Fruit fly (Drosophila melanogaster) whole organism: ENCODE results near the gene CG31740.

Experiments
- CG8478 ChIP-seq: fragments of >200 bp; optimal IDR thresholded peaks from 2 replicates; lab custom pipeline; 2018; ENCODE audit warnings: inconsistent platforms
- Dll ChIP-seq: fragments of >200 bp; optimal IDR thresholded peaks from 2 replicates; lab custom pipeline; 2017
- EcR ChIP-seq, 2 experiments: fragments of >200 bp; optimal IDR thresholded peaks; 2 replicates each; lab custom pipeline; 2017; ENCODE audit warnings: missing biosample characterization in 2 of 2, missing genetic modification characterization in 2 of 2, missing genetic modification reagents in 2 of 2
- pan ChIP-seq: fragments of >200 bp; optimal IDR thresholded peaks from 2 replicates; lab custom pipeline; 2017
- psq ChIP-seq: fragments of >200 bp; optimal IDR thresholded peaks from 2 replicates; lab custom pipeline; 2017
- usp ChIP-seq: fragments of >200 bp; optimal IDR thresholded peaks from 2 replicates; lab custom pipeline; 2017; ENCODE audit warnings: missing biosample characterization, missing genetic modification characterization, mixed read lengths

Gene CG31740

DNA sequence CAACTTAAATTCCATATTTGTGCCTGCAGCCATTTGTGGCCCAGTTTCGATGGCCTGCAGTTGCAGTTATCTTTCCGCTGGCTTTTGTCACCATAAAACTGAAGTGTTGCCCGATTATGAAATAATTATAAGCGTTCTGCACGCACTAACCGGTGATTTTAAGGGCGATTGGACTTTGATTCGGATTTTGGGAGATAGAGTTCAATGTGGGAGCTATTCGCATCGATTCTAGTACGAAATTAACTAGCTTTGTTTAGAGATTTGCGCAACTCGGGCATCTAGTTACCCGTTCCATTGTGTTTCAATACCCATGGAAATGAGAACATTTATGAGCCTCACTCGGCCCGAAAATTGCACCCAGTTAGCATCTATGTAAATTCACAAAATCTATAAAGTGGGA is 2.4 kb upstream of the CG31740 start, which contains the start of gene CG5693:
Gene CG5693, plus strand, starts transcription at position 301 of the 400 bp plus-strand sequence.
- no peak for TF ChIP-seq usp
- TF ChIP-seq psq (lab: Kevin White, UChicago), result no peak
- TF ChIP-seq CG8478 (lab: Kevin White, UChicago), result no peak
- no peak for TF ChIP-seq Dll (lab: Kevin White, UChicago)
- TF ChIP-seq EcR (GFP tag; optimal IDR thresholded peaks at IDR 0.05; lab: Kevin White, UChicago), result no peak
- TF ChIP-seq pan, result no peak

- TF ChIP-seq Dll (lab: Kevin White, UChicago) (no peak), EcR (GFP tag; optimal IDR thresholded peaks at IDR 0.05; lab: Kevin White, UChicago) (no peak), usp (no peak), CG8478 (lab: Kevin White, UChicago) (no peak), psq (lab: Kevin White, UChicago) (no peak), pan (no peak)
Measured at dm6 chr2L:18007060-18007459, 1.7 kb upstream of the CG31740 start, which contains the start of gene CG42659. TSS of gene CG42659 (plus strand) at chr2L:18007360.

- TF ChIP-seq psq (lab: Kevin White, UChicago), result no peak
- TF ChIP-seq pan, result no peak
- no peak for TF ChIP-seq CG8478 (lab: Kevin White, UChicago)
- TF ChIP-seq Dll (lab: Kevin White, UChicago), result no peak
- TF ChIP-seq usp, result no peak
- no peak for TF ChIP-seq EcR (GFP tag; optimal IDR thresholded peaks at IDR 0.05; lab: Kevin White, UChicago)
Measured at dm6 chr2L:18007635-18008034, 1.1 kb upstream of the CG31740 start, which contains the start of the genes CG42634 and CG42635. TSS of gene CG42634 (plus strand) at chr2L:18007935. TSS of gene CG42635 (plus strand) at chr2L:18007935.

DNA sequence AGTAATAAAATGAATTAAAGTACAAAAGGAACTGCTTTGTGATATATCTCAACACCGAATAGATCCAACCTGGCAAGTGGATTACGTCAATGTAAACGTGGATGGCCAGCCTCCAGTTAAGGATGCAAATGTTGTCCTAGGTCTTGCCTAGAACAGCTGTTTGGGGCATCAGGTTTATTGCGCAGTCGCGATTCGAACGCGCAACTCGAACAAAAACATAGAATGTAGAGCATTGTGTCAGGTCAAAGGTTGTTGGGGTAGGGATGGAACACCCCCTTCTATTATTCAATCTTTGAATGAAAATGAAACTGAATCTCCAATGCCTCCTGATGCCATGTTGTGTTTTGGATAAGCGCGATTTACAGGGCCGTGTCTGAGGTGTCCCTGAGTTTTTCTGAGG is 919 bp downstream of the CG31740 start:
- TF ChIP-seq pan (no peak), Dll (lab: Kevin White, UChicago) (no peak), psq (lab: Kevin White, UChicago) (no peak), usp (no peak), EcR (GFP tag; optimal IDR thresholded peaks at IDR 0.05; lab: Kevin White, UChicago) (no peak), CG8478 (lab: Kevin White, UChicago) (no peak)

- TF ChIP-seq Dll (lab: Kevin White, UChicago), result no peak
- no peak for TF ChIP-seq CG8478 (lab: Kevin White, UChicago)
- no peak for TF ChIP-seq EcR (GFP tag; optimal IDR thresholded peaks at IDR 0.05; lab: Kevin White, UChicago)
- no peak for TF ChIP-seq psq (lab: Kevin White, UChicago)
- no peak for TF ChIP-seq usp
- TF ChIP-seq pan, result no peak
Measured at dm6 chr2L:18011375-18011774, 2.6 kb downstream of the CG31740 start, which contains the start of gene elfless. TSS of gene elfless (minus strand) at chr2L:18011475.

DNA sequence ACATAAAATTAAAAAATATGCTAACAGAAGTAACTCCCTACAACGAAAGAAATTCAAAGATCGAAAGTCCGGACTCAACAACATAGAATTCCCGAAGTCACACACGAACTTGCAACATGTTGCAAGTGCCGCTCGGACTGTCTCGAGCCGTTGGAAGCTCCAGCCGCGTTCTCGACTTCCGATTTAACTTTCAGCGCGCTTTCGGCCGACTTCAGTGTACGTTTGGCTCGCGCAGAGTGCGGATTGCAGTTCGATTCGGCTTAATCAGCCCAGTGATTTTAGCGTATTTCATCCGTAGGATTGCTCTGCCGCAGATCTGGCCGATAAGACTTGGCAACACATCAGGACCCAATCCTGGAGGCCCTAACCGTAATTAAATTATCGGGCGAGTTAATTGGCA is 3.4 kb downstream of the CG31740 start, which contains the start of gene rdo:
Gene rdo, plus strand, starts transcription at position 213 of the 400 bp plus-strand sequence.
- no peak for TF ChIP-seq EcR (GFP tag; optimal IDR thresholded peaks at IDR 0.05; lab: Kevin White, UChicago)
- TF ChIP-seq usp, result no peak

- TF ChIP-seq pan (no peak), psq (lab: Kevin White, UChicago) (no peak), CG8478 (lab: Kevin White, UChicago) (no peak), Dll (lab: Kevin White, UChicago) (no peak), usp (no peak), EcR (GFP tag; optimal IDR thresholded peaks at IDR 0.05; lab: Kevin White, UChicago) (no peak)
Measured at dm6 chr2L:18032741-18033140, 24.0 kb downstream of the CG31740 start.
